Worm (Caenorhabditis elegans) whole organism, late embryonic: Measurements from ENCODE around the gene C44C1.1.

Source experiments
- tbx-2 ChIP-seq: sonication (generic microtip); optimal IDR thresholded peaks from 2 replicates; lab custom pipeline; 2016; ENCODE audit warnings: missing genetic modification characterization, missing compliant biosample characterization
- unc-42 ChIP-seq: sonication (generic microtip); optimal IDR thresholded peaks from 2 replicates; lab custom pipeline; 2016; ENCODE audit warnings: missing genotype, missing genetic modification characterization, missing compliant biosample characterization

ce11 chrX:963171-963570, 17.4 kb upstream of the C44C1.1 start, which contains the start of gene ncs-1:
- TF ChIP-seq tbx-2 (tag; lab: Kevin White, UChicago) (no peak), unc-42 (tag; lab: Kevin White, UChicago) (no peak)
